Fruit fly (Drosophila melanogaster) whole organism, embryonic: ENCODE data around the gene CG4733.
A peak's percentile ranks its signal among the peaks of the same experiment; 100 is the strongest.

ENCODE experiments used
- Aef1 ChIP-seq: fragments of 200-800 bp; sonication (Bioruptor generic); IDR thresholded peaks from 3 replicates; pipeline ENCODE4 v1.3.6; 2022; ENCODE audit warnings: missing biosample characterization, missing genetic modification characterization
- Asciz ChIP-seq: fragments of 200-800 bp; sonication (Bioruptor generic); optimal IDR thresholded peaks from 2 replicates; lab custom pipeline; 2017; ENCODE audit warnings: missing biosample characterization, mild to moderate bottlenecking, missing genetic modification characterization, missing genetic modification reagents
- Atf6 ChIP-seq: fragments of 200-800 bp; sonication (Bioruptor generic); IDR thresholded peaks from 2 replicates; pipeline ENCODE4 v1.3.6; 2022; ENCODE audit warnings: missing biosample characterization, missing genetic modification characterization
- CG11456 ChIP-seq: fragments of 200-800 bp; sonication (Bioruptor generic); IDR thresholded peaks from 3 replicates; pipeline ENCODE4 v1.3.6; 2022; ENCODE audit warnings: missing biosample characterization, missing genetic modification characterization
- CG13894 ChIP-seq: fragments of 200-800 bp; sonication (Bioruptor generic); optimal IDR thresholded peaks from 3 replicates; lab custom pipeline; 2018; ENCODE audit warnings: missing biosample characterization, mild to moderate bottlenecking, missing genetic modification characterization, moderate library complexity
- CG14667 ChIP-seq: fragments of 200-800 bp; sonication (Bioruptor generic); IDR thresholded peaks from 2 replicates; pipeline ENCODE4 v1.3.6; 2022; ENCODE audit warnings: missing biosample characterization, missing genetic modification characterization
- CG14710 ChIP-seq: fragments of 200-800 bp; sonication (Bioruptor generic); optimal IDR thresholded peaks from 3 replicates; lab custom pipeline; 2019; ENCODE audit warnings: missing biosample characterization, mild to moderate bottlenecking, missing genetic modification characterization, moderate library complexity
- CG1603 ChIP-seq: fragments of 200-800 bp; sonication (Bioruptor generic); optimal IDR thresholded peaks from 2 replicates; lab custom pipeline; 2019; ENCODE audit warnings: missing biosample characterization, mild to moderate bottlenecking, missing genetic modification characterization, moderate library complexity
- CG16813 ChIP-seq: fragments of 200-800 bp; sonication (Bioruptor generic); IDR thresholded peaks from 3 replicates; pipeline ENCODE4 v1.3.6; 2022; ENCODE audit warnings: missing biosample characterization, missing genetic modification characterization; ENCODE audit not compliant: partially characterized antibody
- CG18011 ChIP-seq: fragments of 200-800 bp; sonication (Bioruptor generic); optimal IDR thresholded peaks from 2 replicates; lab custom pipeline; 2017; ENCODE audit warnings: missing biosample characterization, missing genetic modification characterization, mild to moderate bottlenecking, moderate library complexity, missing genotype
- CG18599 ChIP-seq: fragments of 200-800 bp; sonication (Bioruptor generic); optimal IDR thresholded peaks from 3 replicates; lab custom pipeline; 2017; ENCODE audit warnings: missing biosample characterization, missing genetic modification characterization, mild to moderate bottlenecking, moderate library complexity, missing genetic modification reagents
- CG31224 ChIP-seq: fragments of 200-800 bp; sonication (Bioruptor generic); IDR thresholded peaks from 2 replicates; pipeline ENCODE4 v1.3.6; 2022; ENCODE audit warnings: missing biosample characterization, missing genetic modification characterization
- CG33213 ChIP-seq: fragments of 200-800 bp; sonication (Bioruptor generic); optimal IDR thresholded peaks from 3 replicates; lab custom pipeline; 2016; ENCODE audit warnings: missing biosample characterization, missing genetic modification characterization
- CG42726 ChIP-seq: fragments of 200-800 bp; sonication (Bioruptor generic); IDR thresholded peaks from 2 replicates; pipeline ENCODE4 v1.3.6; 2022; ENCODE audit warnings: missing biosample characterization, missing genetic modification characterization; ENCODE audit not compliant: partially characterized antibody
- CG7928 ChIP-seq: fragments of 200-800 bp; sonication (Bioruptor generic); optimal IDR thresholded peaks from 2 replicates; lab custom pipeline; 2017; ENCODE audit warnings: missing biosample characterization, mild to moderate bottlenecking, missing genetic modification characterization
- CG8089 ChIP-seq: fragments of 200-800 bp; sonication (Bioruptor generic); optimal IDR thresholded peaks from 3 replicates; lab custom pipeline; 2016; ENCODE audit warnings: missing biosample characterization, missing genetic modification characterization
- CG8281 ChIP-seq: fragments of 200-800 bp; sonication (Bioruptor generic); optimal IDR thresholded peaks from 2 replicates; lab custom pipeline; 2018; ENCODE audit warnings: missing biosample characterization, mild to moderate bottlenecking, missing genetic modification characterization, moderate library complexity
- Dfd ChIP-seq, 2 experiments: fragments of >200 bp; optimal IDR thresholded peaks; 2 replicates each; lab custom pipeline; 2017; ENCODE audit warnings: missing biosample characterization in 2 of 2, missing genetic modification characterization in 2 of 2
- Dip3 ChIP-seq: fragments of 200-800 bp; sonication (Bioruptor generic); optimal IDR thresholded peaks from 3 replicates; lab custom pipeline; 2016; ENCODE audit warnings: missing biosample characterization, missing genetic modification characterization
- Dp ChIP-seq: fragments of 200-800 bp; sonication (Bioruptor generic); optimal IDR thresholded peaks from 2 replicates; lab custom pipeline; 2018; ENCODE audit warnings: missing biosample characterization, mild to moderate bottlenecking, missing genetic modification characterization, moderate library complexity
- MTF-1 ChIP-seq: fragments of 200-800 bp; sonication (Bioruptor generic); optimal IDR thresholded peaks from 2 replicates; lab custom pipeline; 2018; ENCODE audit warnings: missing biosample characterization, mild to moderate bottlenecking, missing genetic modification characterization, borderline replicate concordance
- Max ChIP-seq: fragments of 200-800 bp; sonication (Bioruptor generic); optimal IDR thresholded peaks from 2 replicates; lab custom pipeline; 2016; ENCODE audit warnings: missing biosample characterization, mild to moderate bottlenecking, missing genetic modification characterization
- NK7.1 ChIP-seq: fragments of 200-800 bp; sonication (Bioruptor generic); optimal IDR thresholded peaks from 3 replicates; lab custom pipeline; 2016; ENCODE audit warnings: missing biosample characterization, missing genetic modification characterization
- Pdp1 ChIP-seq, 2 experiments: fragments of 200-800 bp; sonication (Bioruptor generic); optimal IDR thresholded peaks; 3 replicates each; lab custom pipeline; 2016; ENCODE audit warnings: missing biosample characterization in 2 of 2, missing genetic modification characterization in 2 of 2, mild to moderate bottlenecking in 1 of 2, moderate library complexity in 1 of 2
- Sry-β ChIP-seq: fragments of 200-800 bp; sonication (Bioruptor generic); optimal IDR thresholded peaks from 2 replicates; lab custom pipeline; 2018; ENCODE audit warnings: missing biosample characterization, mild to moderate bottlenecking, missing genetic modification characterization, moderate library complexity
- Stat92E ChIP-seq, 3 experiments: fragments of >200 bp in 2 of 3; fragments of 200-800 bp in 1 of 3; sonication (Bioruptor generic) in 1 of 3; optimal IDR thresholded peaks; 2 replicates each; lab custom pipeline; 2017 to 2019; ENCODE audit warnings: missing biosample characterization in 3 of 3, missing genetic modification characterization in 3 of 3, mild to moderate bottlenecking in 1 of 3, moderate library complexity in 1 of 3
- YL-1 ChIP-seq: fragments of 200-800 bp; sonication (Bioruptor generic); optimal IDR thresholded peaks from 3 replicates; lab custom pipeline; 2017; ENCODE audit warnings: missing biosample characterization, mild to moderate bottlenecking, missing genetic modification characterization
- btn ChIP-seq: fragments of 200-800 bp; sonication (Bioruptor generic); optimal IDR thresholded peaks from 2 replicates; lab custom pipeline; 2016; ENCODE audit warnings: missing biosample characterization, missing genetic modification characterization
- dmrt11E ChIP-seq: fragments of 200-800 bp; sonication (Bioruptor generic); optimal IDR thresholded peaks from 3 replicates; lab custom pipeline; 2018; ENCODE audit warnings: missing biosample characterization, mild to moderate bottlenecking, missing genetic modification characterization, moderate library complexity
- fd96Cb ChIP-seq: fragments of 200-800 bp; sonication (Bioruptor generic); optimal IDR thresholded peaks from 2 replicates; lab custom pipeline; 2018; ENCODE audit warnings: missing biosample characterization, mild to moderate bottlenecking, missing genetic modification characterization, moderate library complexity
- gsb-n ChIP-seq: fragments of 200-800 bp; sonication (Bioruptor generic); optimal IDR thresholded peaks from 3 replicates; lab custom pipeline; 2018; ENCODE audit warnings: missing biosample characterization, mild to moderate bottlenecking, missing genetic modification characterization
- kah ChIP-seq: fragments of 200-800 bp; sonication (Bioruptor generic); optimal IDR thresholded peaks from 2 replicates; lab custom pipeline; 2018; ENCODE audit warnings: missing biosample characterization, mild to moderate bottlenecking, missing genetic modification characterization
- luna ChIP-seq: fragments of 200-800 bp; sonication (Bioruptor generic); optimal IDR thresholded peaks from 2 replicates; lab custom pipeline; 2016; ENCODE audit warnings: missing biosample characterization, missing genetic modification characterization
- pfk ChIP-seq: fragments of 200-800 bp; sonication (Bioruptor generic); optimal IDR thresholded peaks from 2 replicates; lab custom pipeline; 2018; ENCODE audit warnings: missing biosample characterization, mild to moderate bottlenecking, missing genetic modification characterization, moderate library complexity
- repo ChIP-seq: fragments of 200-800 bp; sonication (Bioruptor generic); optimal IDR thresholded peaks from 2 replicates; lab custom pipeline; 2016; ENCODE audit warnings: missing biosample characterization, missing genetic modification characterization
- sc ChIP-seq, 3 experiments: fragments of >200 bp in 2 of 3; fragments of 200-800 bp in 1 of 3; sonication (Bioruptor generic) in 1 of 3; optimal IDR thresholded peaks; 2 replicates in 2 of 3; 3 replicates in 1 of 3; lab custom pipeline; 2017; ENCODE audit warnings: mild to moderate bottlenecking in 1 of 3, missing biosample characterization in 1 of 3, missing genetic modification characterization in 1 of 3, missing genetic modification reagents in 1 of 3
- sens ChIP-seq: fragments of 200-800 bp; sonication (Bioruptor generic); peaks from one replicate; lab custom pipeline; 2016; ENCODE audit warnings: missing biosample characterization, missing genetic modification characterization
- sima ChIP-seq: fragments of 200-800 bp; sonication (Bioruptor generic); optimal IDR thresholded peaks from 2 replicates; lab custom pipeline; 2016; ENCODE audit warnings: missing biosample characterization, missing genetic modification characterization
- stwl ChIP-seq: fragments of 200-800 bp; sonication (Bioruptor generic); optimal IDR thresholded peaks from 3 replicates; lab custom pipeline; 2018; ENCODE audit warnings: missing biosample characterization, mild to moderate bottlenecking, missing genetic modification characterization, moderate library complexity
- tap ChIP-seq: fragments of 200-800 bp; optimal IDR thresholded peaks from 3 replicates; lab custom pipeline; 2019; ENCODE audit warnings: missing biosample characterization, mild to moderate bottlenecking, missing genetic modification characterization, moderate library complexity

The CG4733 gene

dm6 chr3R:19924331-19924730, 33.8 kb downstream of the CG4733 start (continued):
- TF ChIP-seq CG31224 (GFP tag; lab: Robert Waterston, UW) (no peak), repo (no peak), YL-1 (GFP tag; lab: Kevin White, UChicago) (no peak), CG18011 (GFP tag; lab: Kevin White, UChicago) (no peak), kah (GFP tag; lab: Kevin White, UChicago) (no peak), Dfd (GFP tag; optimal IDR thresholded peaks at IDR 0.05; lab: Kevin White, UChicago) (no peak), sima (GFP tag; lab: Kevin White, UChicago) (no peak), pfk (no peak), Dip3 (GFP tag; lab: Kevin White, UChicago) (peak; percentile 1), MTF-1 (GFP tag; lab: Kevin White, UChicago) (no peak), CG8089 (GFP tag; lab: Kevin White, UChicago) (no peak), CG14710 (tag; lab: Kevin White, UChicago) (no peak), Stat92E (GFP tag; optimal IDR thresholded peaks at IDR 0.05; lab: Kevin White, UChicago) (no peak), Pdp1 (GFP tag; optimal IDR thresholded peaks at IDR 0.05; lab: Kevin White, UChicago) (no peak), CG16813 (GFP tag; lab: Robert Waterston, UW) (no peak), sens (GFP tag; lab: Kevin White, UChicago) (peak; percentile 56), CG33213 (GFP tag; lab: Kevin White, UChicago) (no peak), Asciz (GFP tag; lab: Kevin White, UChicago) (peak; percentile 22), dmrt11E (tag; lab: Kevin White, UChicago) (no peak), CG14667 (GFP tag; lab: Robert Waterston, UW) (no peak), CG18599 (peak; percentile 50), Aef1 (GFP tag; lab: Robert Waterston, UW) (no peak), luna (GFP tag; lab: Kevin White, UChicago) (no peak), CG8281 (no peak), CG1603 (tag; lab: Kevin White, UChicago) (no peak), Max (GFP tag; lab: Kevin White, UChicago) (no peak), gsb-n (tag; lab: Kevin White, UChicago) (no peak), NK7.1 (GFP tag; lab: Kevin White, UChicago) (no peak), sc (optimal IDR thresholded peaks at IDR 0.05; lab: Kevin White, UChicago) (no peak), sc (GFP tag; optimal IDR thresholded peaks at IDR 0.05; lab: Kevin White, UChicago) (no peak), CG7928 (GFP tag; lab: Kevin White, UChicago) (no peak), Atf6 (GFP tag; lab: Robert Waterston, UW) (peak; percentile 62), Sry-β (GFP tag; lab: Kevin White, UChicago) (no peak), CG42726 (GFP tag; lab: Robert Waterston, UW) (no peak), fd96Cb (tag; lab: Kevin White, UChicago) (no peak), Dp (GFP tag; lab: Kevin White, UChicago) (no peak), CG13894 (tag; lab: Kevin White, UChicago) (no peak), stwl (no peak), CG11456 (no peak), btn (no peak), tap (tag; lab: Kevin White, UChicago) (no peak)
